Fruit fly (Drosophila melanogaster) whole organism, embryonic: Measurements from ENCODE around the gene CG12723.

Experiments used
- Atf3 ChIP-seq: fragments of 200-800 bp; sonication (Bioruptor generic); optimal IDR thresholded peaks from 3 replicates; lab custom pipeline; 2016; ENCODE audit warnings: missing biosample characterization, missing genetic modification characterization
- CG11093 ChIP-seq: fragments of 200-800 bp; sonication (Bioruptor generic); IDR thresholded peaks from 3 replicates; pipeline ENCODE4 v1.3.6; 2022; ENCODE audit warnings: missing biosample characterization, missing genetic modification characterization
- CG13287 ChIP-seq: fragments of 200-800 bp; sonication (Bioruptor generic); IDR thresholded peaks from 2 replicates; pipeline ENCODE4 v1.3.6; 2022; ENCODE audit warnings: missing biosample characterization, missing genetic modification characterization; ENCODE audit not compliant: partially characterized antibody
- CG14710 ChIP-seq: fragments of 200-800 bp; sonication (Bioruptor generic); optimal IDR thresholded peaks from 3 replicates; lab custom pipeline; 2019; ENCODE audit warnings: missing biosample characterization, mild to moderate bottlenecking, missing genetic modification characterization, moderate library complexity
- CG15073 ChIP-seq: fragments of 200-800 bp; sonication (Bioruptor generic); optimal IDR thresholded peaks from 2 replicates; lab custom pipeline; 2016; ENCODE audit warnings: missing biosample characterization, missing genetic modification characterization
- CG17328 ChIP-seq: fragments of 200-800 bp; sonication (Bioruptor generic); IDR thresholded peaks from 2 replicates; pipeline ENCODE4 v1.3.6; 2022; ENCODE audit warnings: missing biosample characterization, missing genetic modification characterization
- CG17385 ChIP-seq: fragments of 200-800 bp; sonication (Bioruptor generic); optimal IDR thresholded peaks from 3 replicates; lab custom pipeline; 2018; ENCODE audit warnings: missing biosample characterization, mild to moderate bottlenecking, missing genetic modification characterization
- CG2875 ChIP-seq: fragments of 200-800 bp; sonication (Bioruptor generic); optimal IDR thresholded peaks from 2 replicates; lab custom pipeline; 2017; ENCODE audit warnings: missing biosample characterization, mild to moderate bottlenecking, missing genetic modification characterization, missing genetic modification reagents
- CG33557 ChIP-seq: fragments of 200-800 bp; sonication (Bioruptor generic); optimal IDR thresholded peaks from 2 replicates; lab custom pipeline; 2019; ENCODE audit warnings: missing biosample characterization, mild to moderate bottlenecking, missing genetic modification characterization, moderate library complexity
- CG34376 ChIP-seq: fragments of 200-800 bp; sonication (Bioruptor generic); optimal IDR thresholded peaks from 2 replicates; lab custom pipeline; 2018; ENCODE audit warnings: missing biosample characterization, mild to moderate bottlenecking, missing genetic modification characterization
- CG4617 ChIP-seq: fragments of 200-800 bp; sonication (Bioruptor generic); optimal IDR thresholded peaks from 3 replicates; lab custom pipeline; 2016; ENCODE audit warnings: missing biosample characterization, missing genetic modification characterization, borderline replicate concordance
- CG4820 ChIP-seq: fragments of 200-800 bp; sonication (Bioruptor generic); optimal IDR thresholded peaks from 3 replicates; lab custom pipeline; 2016; ENCODE audit warnings: missing biosample characterization, missing genetic modification characterization
- CG6175 ChIP-seq: fragments of 200-800 bp; sonication (Bioruptor generic); IDR thresholded peaks from 3 replicates; pipeline ENCODE4 v1.3.6; 2022; ENCODE audit warnings: missing biosample characterization, missing genetic modification characterization
- CG8281 ChIP-seq: fragments of 200-800 bp; sonication (Bioruptor generic); optimal IDR thresholded peaks from 2 replicates; lab custom pipeline; 2018; ENCODE audit warnings: missing biosample characterization, mild to moderate bottlenecking, missing genetic modification characterization, moderate library complexity
- CG9727 ChIP-seq: fragments of 200-800 bp; sonication (Bioruptor generic); optimal IDR thresholded peaks from 3 replicates; lab custom pipeline; 2017; ENCODE audit warnings: missing biosample characterization, mild to moderate bottlenecking, missing genetic modification characterization
- CrebB ChIP-seq: fragments of 200-800 bp; sonication (Bioruptor generic); optimal IDR thresholded peaks from 3 replicates; lab custom pipeline; 2018; ENCODE audit warnings: missing biosample characterization, mild to moderate bottlenecking, missing genetic modification characterization
- D19B ChIP-seq: fragments of 200-800 bp; sonication (Bioruptor generic); optimal IDR thresholded peaks from 2 replicates; lab custom pipeline; 2017; ENCODE audit warnings: missing biosample characterization, mild to moderate bottlenecking, missing genetic modification characterization
- Doc3 ChIP-seq: fragments of 200-800 bp; sonication (Bioruptor generic); IDR thresholded peaks from 3 replicates; pipeline ENCODE4 v1.3.6; 2022; ENCODE audit warnings: missing biosample characterization, missing genetic modification characterization; ENCODE audit not compliant: partially characterized antibody
- Elba2 ChIP-seq: fragments of 200-800 bp; sonication (Bioruptor generic); optimal IDR thresholded peaks from 3 replicates; lab custom pipeline; 2016; ENCODE audit warnings: missing biosample characterization, missing genetic modification characterization
- H2.0 ChIP-seq: fragments of 200-800 bp; sonication (Bioruptor generic); IDR thresholded peaks from 2 replicates; pipeline ENCODE4 v1.3.6; 2022; ENCODE audit warnings: missing biosample characterization, missing genetic modification characterization
- Hey ChIP-seq: fragments of 200-800 bp; sonication (Bioruptor generic); optimal IDR thresholded peaks from 3 replicates; lab custom pipeline; 2018; ENCODE audit warnings: missing biosample characterization, mild to moderate bottlenecking, missing genetic modification characterization
- Hmx ChIP-seq: fragments of 200-800 bp; sonication (Bioruptor generic); optimal IDR thresholded peaks from 2 replicates; lab custom pipeline; 2016; ENCODE audit warnings: missing biosample characterization, missing genetic modification characterization
- Med ChIP-seq: fragments of 200-800 bp; sonication (Bioruptor generic); peaks from one replicate; lab custom pipeline; 2016; ENCODE audit warnings: missing biosample characterization, missing genetic modification characterization, mild to moderate bottlenecking, inconsistent platforms, moderate library complexity
- Nf-YC ChIP-seq: fragments of 200-800 bp; optimal IDR thresholded peaks from 3 replicates; lab custom pipeline; 2019; ENCODE audit warnings: missing biosample characterization, mild to moderate bottlenecking, missing genetic modification characterization, moderate library complexity
- Spps ChIP-seq: fragments of 200-800 bp; sonication (Bioruptor generic); optimal IDR thresholded peaks from 2 replicates; lab custom pipeline; 2018; ENCODE audit warnings: missing biosample characterization, mild to moderate bottlenecking, missing genetic modification characterization
- Vsx1 ChIP-seq: fragments of 200-800 bp; sonication (Bioruptor generic); optimal IDR thresholded peaks from 2 replicates; lab custom pipeline; 2017; ENCODE audit warnings: missing biosample characterization, mild to moderate bottlenecking, missing genetic modification characterization, missing genetic modification reagents
- amos ChIP-seq: fragments of 200-800 bp; sonication (Bioruptor generic); IDR thresholded peaks from 2 replicates; pipeline ENCODE4 v1.3.6; 2022; ENCODE audit warnings: missing biosample characterization, missing genetic modification characterization; ENCODE audit not compliant: partially characterized antibody
- bbx ChIP-seq: fragments of 200-800 bp; sonication (Bioruptor generic); IDR thresholded peaks from 2 replicates; pipeline ENCODE4 v1.3.6; 2022; ENCODE audit warnings: missing biosample characterization, missing genetic modification characterization; ENCODE audit not compliant: partially characterized antibody
- bsh ChIP-seq, 2 experiments: fragments of 200-800 bp; sonication (Bioruptor generic); optimal IDR thresholded peaks; 2 replicates each; lab custom pipeline; 2017 to 2018; ENCODE audit warnings: mild to moderate bottlenecking in 2 of 2, missing biosample characterization in 2 of 2, missing genetic modification characterization in 2 of 2, moderate library complexity in 1 of 2
- caup ChIP-seq: fragments of 200-800 bp; sonication (Bioruptor generic); optimal IDR thresholded peaks from 3 replicates; lab custom pipeline; 2017; ENCODE audit warnings: missing biosample characterization, mild to moderate bottlenecking, missing genetic modification characterization, moderate library complexity; ENCODE audit not compliant: severe bottlenecking
- chinmo ChIP-seq: fragments of 200-800 bp; sonication (Bioruptor generic); IDR thresholded peaks from 4 replicates; pipeline ENCODE4 v1.3.6; 2022; ENCODE audit warnings: missing biosample characterization, missing genetic modification characterization; ENCODE audit not compliant: partially characterized antibody
- crol ChIP-seq: fragments of 200-800 bp; sonication (Bioruptor generic); IDR thresholded peaks from 2 replicates; pipeline ENCODE4 v1.3.6; 2022; ENCODE audit warnings: missing biosample characterization, missing genetic modification characterization
- da ChIP-seq: fragments of 200-800 bp; sonication (Bioruptor generic); optimal IDR thresholded peaks from 2 replicates; lab custom pipeline; 2016; ENCODE audit warnings: missing biosample characterization, missing genetic modification characterization
- dan ChIP-seq: fragments of 200-800 bp; sonication (Bioruptor generic); IDR thresholded peaks from 2 replicates; pipeline ENCODE4 v1.3.6; 2022; ENCODE audit warnings: missing biosample characterization, missing genetic modification characterization
- danr ChIP-seq: fragments of 200-800 bp; sonication (Bioruptor generic); IDR thresholded peaks from 2 replicates; pipeline ENCODE4 v1.3.6; 2022; ENCODE audit warnings: missing biosample characterization, missing genetic modification characterization
- dysf ChIP-seq: fragments of 200-800 bp; sonication (Bioruptor generic); IDR thresholded peaks from 3 replicates; pipeline ENCODE4 v1.3.6; 2022; ENCODE audit warnings: missing biosample characterization, missing genetic modification characterization
- fd64A ChIP-seq: fragments of 200-800 bp; sonication (Bioruptor generic); optimal IDR thresholded peaks from 3 replicates; lab custom pipeline; 2018; ENCODE audit warnings: missing biosample characterization, mild to moderate bottlenecking, missing genetic modification characterization
- ftz-f1 ChIP-seq: fragments of 200-800 bp; sonication (Bioruptor generic); optimal IDR thresholded peaks from 2 replicates; lab custom pipeline; 2016; ENCODE audit warnings: missing biosample characterization, missing genetic modification characterization
- h ChIP-seq: fragments of >200 bp; optimal IDR thresholded peaks from 2 replicates; lab custom pipeline; 2017
- ind ChIP-seq: fragments of 200-800 bp; sonication (Bioruptor generic); optimal IDR thresholded peaks from 3 replicates; lab custom pipeline; 2016; ENCODE audit warnings: missing biosample characterization, missing genetic modification characterization
- jumu ChIP-seq: fragments of 200-800 bp; sonication (Bioruptor generic); optimal IDR thresholded peaks from 3 replicates; lab custom pipeline; 2016; ENCODE audit warnings: missing biosample characterization, missing genetic modification characterization
- lbe ChIP-seq: fragments of 200-800 bp; sonication (Bioruptor generic); optimal IDR thresholded peaks from 2 replicates; lab custom pipeline; 2016; ENCODE audit warnings: missing biosample characterization, mild to moderate bottlenecking, missing genetic modification characterization
- lmd ChIP-seq: fragments of 200-800 bp; sonication (Bioruptor generic); IDR thresholded peaks from 2 replicates; pipeline ENCODE4 v1.3.6; 2022; ENCODE audit warnings: missing biosample characterization, missing genetic modification characterization
- odd ChIP-seq: fragments of 200-800 bp; sonication (Bioruptor generic); optimal IDR thresholded peaks from 2 replicates; lab custom pipeline; 2017; ENCODE audit warnings: missing biosample characterization, mild to moderate bottlenecking, missing genetic modification characterization
- pb ChIP-seq: fragments of 200-800 bp; sonication (Bioruptor generic); optimal IDR thresholded peaks from 3 replicates; lab custom pipeline; 2016; ENCODE audit warnings: missing biosample characterization, missing genetic modification characterization
- pum ChIP-seq: fragments of 200-800 bp; sonication (Bioruptor generic); optimal IDR thresholded peaks from 2 replicates; lab custom pipeline; 2016; ENCODE audit warnings: missing biosample characterization, missing genetic modification characterization
- stc ChIP-seq: fragments of 200-800 bp; sonication (Bioruptor generic); IDR thresholded peaks from 2 replicates; pipeline ENCODE4 v1.3.6; 2022; ENCODE audit warnings: missing biosample characterization, missing genetic modification characterization
- twi ChIP-seq: fragments of 200-800 bp; optimal IDR thresholded peaks from 2 replicates; lab custom pipeline; 2019; ENCODE audit warnings: missing biosample characterization, mild to moderate bottlenecking, missing genetic modification characterization, moderate library complexity
- vfl ChIP-seq: fragments of 200-800 bp; sonication (Bioruptor generic); optimal IDR thresholded peaks from 2 replicates; lab custom pipeline; 2016; ENCODE audit warnings: missing biosample characterization, missing genetic modification characterization
- vnd ChIP-seq: fragments of 200-800 bp; sonication (Bioruptor generic); IDR thresholded peaks from 3 replicates; pipeline ENCODE4 v1.3.6; 2022; ENCODE audit warnings: missing biosample characterization, missing genetic modification characterization; ENCODE audit not compliant: partially characterized antibody
- wdn ChIP-seq: fragments of 200-800 bp; sonication (Bioruptor generic); IDR thresholded peaks from 2 replicates; pipeline ENCODE4 v1.3.6; 2022; ENCODE audit warnings: missing biosample characterization, missing genetic modification characterization

CG12723 gene

dm6 chrX:13238294-13238917 lies 46.7 kb upstream of the CG12723 start (continued):
- no peak for TF ChIP-seq H2.0
- no peak for TF ChIP-seq vnd
- no peak for TF ChIP-seq danr (GFP tag; lab: Robert Waterston, UW)
- no peak for TF ChIP-seq caup
- no peak for TF ChIP-seq CG13287 (GFP tag; lab: Robert Waterston, UW)
- TF ChIP-seq wdn (GFP tag; lab: Robert Waterston, UW): no peak
- TF ChIP-seq Vsx1: no peak
- no peak for TF ChIP-seq Hey (tag; lab: Kevin White, UChicago)
- no peak for TF ChIP-seq Atf3 (GFP tag; lab: Kevin White, UChicago)
- TF ChIP-seq pb: no peak
- TF ChIP-seq twi (tag; lab: Kevin White, UChicago): no peak
- no peak for TF ChIP-seq pum (GFP tag; lab: Kevin White, UChicago)
- no peak for TF ChIP-seq CG33557 (GFP tag; lab: Kevin White, UChicago)
- no peak for TF ChIP-seq Spps
- TF ChIP-seq lbe (GFP tag; lab: Kevin White, UChicago): no peak
- TF ChIP-seq D19B (GFP tag; lab: Kevin White, UChicago): no peak
- no peak for TF ChIP-seq Nf-YC (tag; lab: Kevin White, UChicago)
- TF ChIP-seq amos (GFP tag; lab: Robert Waterston, UW): no peak
- no peak for TF ChIP-seq CG2875 (GFP tag; lab: Kevin White, UChicago)
- no peak for TF ChIP-seq CG4617 (GFP tag; lab: Kevin White, UChicago)
- 0 out of 4 replicates have a peak, but pooled peaks have one; percentile 22 for TF ChIP-seq chinmo (GFP tag; lab: Robert Waterston, UW)
- no peak for TF ChIP-seq stc (GFP tag; lab: Robert Waterston, UW)
- TF ChIP-seq dysf: no peak
- TF ChIP-seq CG17385 (GFP tag; lab: Kevin White, UChicago): no peak
- TF ChIP-seq CrebB (tag; lab: Kevin White, UChicago): no peak
- TF ChIP-seq Med (GFP tag; lab: Kevin White, UChicago): peak; percentile 23
- TF ChIP-seq CG4820 (GFP tag; lab: Kevin White, UChicago): no peak
- TF ChIP-seq bsh (GFP tag; optimal IDR thresholded peaks at IDR 0.05; lab: Kevin White, UChicago): peak; percentile 26 to 31
- TF ChIP-seq jumu (GFP tag; lab: Kevin White, UChicago): no peak
- no peak for TF ChIP-seq CG6175
- no peak for TF ChIP-seq dan
- no peak for TF ChIP-seq fd64A (GFP tag; lab: Kevin White, UChicago)
- TF ChIP-seq CG9727 (GFP tag; lab: Kevin White, UChicago): no peak
- no peak for TF ChIP-seq ftz-f1 (GFP tag; lab: Kevin White, UChicago)
- TF ChIP-seq ind (GFP tag; lab: Kevin White, UChicago): no peak
- no peak for TF ChIP-seq bbx
- TF ChIP-seq CG11093 (GFP tag; lab: Robert Waterston, UW): no peak
- TF ChIP-seq vfl: no peak
- no peak for TF ChIP-seq CG34376
- TF ChIP-seq CG17328 (GFP tag; lab: Robert Waterston, UW): 0 out of 2 replicates have a peak, but pooled peaks have one; percentile 14
- TF ChIP-seq CG8281 (tag; lab: Kevin White, UChicago): no peak
- no peak for TF ChIP-seq Hmx (GFP tag; lab: Kevin White, UChicago)
- TF ChIP-seq lmd: no peak
- no peak for TF ChIP-seq CG14710
- no peak for TF ChIP-seq odd
- peak; percentile 83 for TF ChIP-seq crol (GFP tag; lab: Robert Waterston, UW)
- TF ChIP-seq Elba2: no peak
- no peak for TF ChIP-seq Doc3 (GFP tag; lab: Robert Waterston, UW)
- TF ChIP-seq CG15073 (GFP tag; lab: Kevin White, UChicago): no peak
- no peak for TF ChIP-seq da (GFP tag; lab: Kevin White, UChicago)
- TF ChIP-seq h (lab: Kevin White, UChicago): no peak
